Worm (Caenorhabditis elegans): Measurements from ENCODE around the gene srw-79.

DNA sequence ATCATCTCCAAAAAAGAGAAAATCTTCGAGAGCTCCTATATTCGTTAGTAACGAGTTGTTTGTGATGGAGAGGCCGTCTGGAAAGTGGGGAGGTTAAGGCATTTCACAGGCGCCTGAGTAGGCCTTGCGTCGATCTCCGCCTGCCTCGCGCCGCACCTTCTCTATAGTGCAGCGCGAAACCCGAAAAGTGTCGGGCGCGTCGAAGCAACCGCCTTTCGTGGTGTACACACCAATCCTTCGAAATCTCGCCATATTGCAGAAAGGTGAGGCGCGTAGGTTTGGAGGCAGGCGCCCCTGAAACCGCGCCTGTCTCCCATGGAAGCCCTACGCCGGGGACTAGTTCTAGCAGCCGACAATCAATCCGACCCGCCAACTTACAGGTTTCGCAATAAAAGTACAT, 16.7 kb upstream of the srw-79 start:
- TF ChIP-seq nhr-11 (tag; optimal IDR thresholded peaks at IDR 0.05) (no peak), nhr-25 (tag; optimal IDR thresholded peaks at IDR 0.05) (no peak), aly-2 (tag; optimal IDR thresholded peaks at IDR 0.05) (no peak), snpc-4 (tag; optimal IDR thresholded peaks at IDR 0.05) (no peak)

All from whole organism, L2 larva.